Worm (Caenorhabditis elegans): ENCODE results near the gene T07F8.4.

ce11 chrII:7093339-7093821 lies 38.5 kb downstream of the T07F8.4 start, which contains the start of gene T02G5.3:
- no peak for TF ChIP-seq ceh-82 (tag; optimal IDR thresholded peaks at IDR 0.05)
- TF ChIP-seq ama-1 (optimal IDR thresholded peaks at IDR 0.05): no peak
- TF ChIP-seq aly-2 (tag; optimal IDR thresholded peaks at IDR 0.05): no peak
- TF ChIP-seq isw-1 (GFP tag; IDR thresholded peaks at IDR 0.05): no peak
- TF ChIP-seq nhr-28 (tag; optimal IDR thresholded peaks at IDR 0.05): no peak
- TF ChIP-seq unc-62 (GFP tag; optimal IDR thresholded peaks at IDR 0.05): no peak

All from whole organism, L1 larva.